Fruit fly (Drosophila melanogaster): ENCODE data around the gene borr.

dm6 chr2L:9266060-9266459 is 13.1 kb upstream of the borr start:
- TF ChIP-seq psq (optimal IDR thresholded peaks at IDR 0.05) (no peak), Myc (optimal IDR thresholded peaks at IDR 0.05) (no peak), h (optimal IDR thresholded peaks at IDR 0.05) (no peak), ttk (optimal IDR thresholded peaks at IDR 0.05) (no peak)
